Worm (Caenorhabditis elegans) whole organism, L2 larva: ENCODE data around the gene C35D10.8.

Experiments used
- ceh-82 ChIP-seq: fragments of 150-350 bp; optimal IDR thresholded peaks from 2 replicates; lab custom pipeline; 2014; ENCODE audit warnings: missing biosample characterization, missing genetic modification characterization
- nhr-23 ChIP-seq: fragments of 150-350 bp; optimal IDR thresholded peaks from 2 replicates; lab custom pipeline; 2014; ENCODE audit warnings: missing biosample characterization, missing genetic modification reagents, missing genetic modification characterization
- unc-62 ChIP-seq: fragments of 150-350 bp; optimal IDR thresholded peaks from 2 replicates; lab custom pipeline; 2014; ENCODE audit warnings: missing biosample characterization, missing genetic modification reagents, missing genetic modification characterization
- ztf-11 ChIP-seq: sonication (generic microtip); optimal IDR thresholded peaks from 2 replicates; lab custom pipeline; 2017; ENCODE audit warnings: missing biosample characterization, missing genetic modification characterization

DNA sequence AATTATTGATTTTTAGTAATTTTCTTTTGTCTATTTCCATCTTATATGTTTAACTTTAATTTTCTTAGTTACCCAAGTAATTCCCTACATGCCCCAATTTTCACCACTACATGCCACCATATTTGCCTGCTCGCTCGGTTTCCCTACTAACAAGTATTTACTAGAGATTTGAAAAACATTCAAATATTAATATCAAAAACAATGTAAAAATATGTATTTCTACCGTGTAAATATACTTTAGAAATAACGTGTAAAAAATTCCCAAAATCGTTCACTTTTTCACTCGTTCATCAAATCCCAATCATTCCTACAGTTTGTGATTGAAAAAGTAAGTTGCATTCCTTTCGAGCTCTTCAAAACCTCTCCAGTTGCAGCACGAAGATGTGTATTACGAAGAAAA, 28.4 kb upstream of the C35D10.8 start, which contains the start of gene F26A1.3:
- no peak for TF ChIP-seq nhr-23
- TF ChIP-seq unc-62 (GFP tag; lab: Kevin White, UChicago): no peak
- TF ChIP-seq ztf-11 (tag; lab: Kevin White, UChicago): no peak
- TF ChIP-seq ceh-82 (tag; lab: Kevin White, UChicago): no peak
